Worm (Caenorhabditis elegans) whole organism, L4/young adult: ENCODE data around the gene clik-1.

Experiments
- W03F9.2 ChIP-seq: fragments of 150-350 bp; optimal IDR thresholded peaks from 2 replicates; lab custom pipeline; 2014; ENCODE audit warnings: missing biosample characterization, missing genetic modification characterization
- dao-5 ChIP-seq: sonication (generic microtip); optimal IDR thresholded peaks from 2 replicates; lab custom pipeline; 2016; ENCODE audit warnings: missing genotype, missing genetic modification characterization, moderate library complexity, missing compliant biosample characterization
- him-1 ChIP-seq: sonication (generic microtip); optimal IDR thresholded peaks from 2 replicates; lab custom pipeline; 2016; ENCODE audit warnings: missing genotype, missing genetic modification reagents, missing genetic modification characterization, missing compliant biosample characterization

DNA sequence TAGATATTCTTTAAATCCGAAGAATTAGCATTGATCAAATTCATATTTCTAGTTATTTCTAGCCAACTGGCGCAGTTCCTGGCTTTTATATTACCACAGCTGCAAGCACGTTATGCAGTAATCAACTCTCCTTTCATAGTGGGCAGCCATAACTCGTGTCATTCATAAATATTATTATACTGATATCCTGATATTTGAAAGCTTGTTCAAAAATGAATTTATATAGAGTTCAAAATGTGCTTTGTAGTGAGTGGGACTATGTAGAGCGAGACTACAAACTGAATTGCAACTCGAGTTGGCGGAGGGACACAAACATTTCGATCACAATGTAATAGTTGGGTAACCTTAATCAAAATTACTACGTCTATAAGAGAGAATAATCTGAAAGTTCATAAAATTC lies 3.1 kb upstream of the clik-1 start, which contains the start of gene srh-30:
- no peak for TF ChIP-seq W03F9.2 (tag; lab: Kevin White, UChicago)
- TF ChIP-seq him-1 (tag; lab: Kevin White, UChicago), result no peak
- TF ChIP-seq dao-5, result no peak
